Fruit fly (Drosophila melanogaster) whole organism, embryonic: Measurements from ENCODE around the gene CG31445.

ENCODE experiments used
- Blimp-1 ChIP-seq: fragments of 200-800 bp; sonication (Bioruptor generic); optimal IDR thresholded peaks from 3 replicates; lab custom pipeline; 2018; ENCODE audit warnings: missing biosample characterization, missing genetic modification characterization, mild to moderate bottlenecking, moderate library complexity, missing genetic modification reagents
- CG12744 ChIP-seq: fragments of 200-800 bp; sonication (Bioruptor generic); optimal IDR thresholded peaks from 2 replicates; lab custom pipeline; 2016; ENCODE audit warnings: missing biosample characterization, missing genetic modification characterization
- CG13894 ChIP-seq: fragments of 200-800 bp; sonication (Bioruptor generic); optimal IDR thresholded peaks from 3 replicates; lab custom pipeline; 2018; ENCODE audit warnings: missing biosample characterization, mild to moderate bottlenecking, missing genetic modification characterization, moderate library complexity
- CG14667 ChIP-seq: fragments of 200-800 bp; sonication (Bioruptor generic); IDR thresholded peaks from 2 replicates; pipeline ENCODE4 v1.3.6; 2022; ENCODE audit warnings: missing biosample characterization, missing genetic modification characterization
- CG15269 ChIP-seq: fragments of 200-800 bp; sonication (Bioruptor generic); optimal IDR thresholded peaks from 2 replicates; lab custom pipeline; 2018; ENCODE audit warnings: missing biosample characterization, mild to moderate bottlenecking, missing genetic modification characterization, moderate library complexity
- CG17361 ChIP-seq: fragments of 200-800 bp; sonication (Bioruptor generic); IDR thresholded peaks from 3 replicates; pipeline ENCODE4 v1.3.6; 2022; ENCODE audit warnings: missing biosample characterization, missing genetic modification characterization
- CG18476 ChIP-seq: fragments of 200-800 bp; sonication (Bioruptor generic); optimal IDR thresholded peaks from 2 replicates; lab custom pipeline; 2016; ENCODE audit warnings: missing biosample characterization, mild to moderate bottlenecking, missing genetic modification characterization
- CG18599 ChIP-seq: fragments of 200-800 bp; sonication (Bioruptor generic); optimal IDR thresholded peaks from 3 replicates; lab custom pipeline; 2017; ENCODE audit warnings: missing biosample characterization, missing genetic modification characterization, mild to moderate bottlenecking, moderate library complexity, missing genetic modification reagents
- CG2116 ChIP-seq: fragments of 200-800 bp; sonication (Bioruptor generic); optimal IDR thresholded peaks from 3 replicates; lab custom pipeline; 2018; ENCODE audit warnings: missing biosample characterization, mild to moderate bottlenecking, missing genetic modification characterization
- CG2199 ChIP-seq: fragments of 200-800 bp; sonication (Bioruptor generic); IDR thresholded peaks from 3 replicates; pipeline ENCODE4 v1.3.6; 2022; ENCODE audit warnings: missing biosample characterization, missing genetic modification characterization
- CG4282 ChIP-seq: fragments of 200-800 bp; sonication (Bioruptor generic); optimal IDR thresholded peaks from 2 replicates; lab custom pipeline; 2016; ENCODE audit warnings: missing biosample characterization, missing genetic modification characterization
- CG4617 ChIP-seq: fragments of 200-800 bp; sonication (Bioruptor generic); optimal IDR thresholded peaks from 3 replicates; lab custom pipeline; 2016; ENCODE audit warnings: missing biosample characterization, missing genetic modification characterization, borderline replicate concordance
- CG6791 ChIP-seq: fragments of 200-800 bp; sonication (Bioruptor generic); IDR thresholded peaks from 3 replicates; pipeline ENCODE4 v1.3.6; 2022; ENCODE audit warnings: missing biosample characterization, missing genetic modification characterization; ENCODE audit not compliant: partially characterized antibody
- CG7357 ChIP-seq: fragments of 200-800 bp; sonication (Bioruptor generic); IDR thresholded peaks from 3 replicates; pipeline ENCODE4 v1.3.6; 2022; ENCODE audit warnings: missing biosample characterization, missing genetic modification characterization
- CG9817 ChIP-seq: fragments of 200-800 bp; sonication (Bioruptor generic); optimal IDR thresholded peaks from 2 replicates; lab custom pipeline; 2018; ENCODE audit warnings: missing biosample characterization, mild to moderate bottlenecking, missing genetic modification characterization, moderate library complexity
- CrebB ChIP-seq: fragments of 200-800 bp; sonication (Bioruptor generic); optimal IDR thresholded peaks from 3 replicates; lab custom pipeline; 2018; ENCODE audit warnings: missing biosample characterization, mild to moderate bottlenecking, missing genetic modification characterization
- D19A ChIP-seq: fragments of 200-800 bp; optimal IDR thresholded peaks from 3 replicates; lab custom pipeline; 2019; ENCODE audit warnings: missing biosample characterization, mild to moderate bottlenecking, missing genetic modification characterization, moderate library complexity
- Dip3 ChIP-seq: fragments of 200-800 bp; sonication (Bioruptor generic); optimal IDR thresholded peaks from 3 replicates; lab custom pipeline; 2016; ENCODE audit warnings: missing biosample characterization, missing genetic modification characterization
- Drgx ChIP-seq: fragments of 200-800 bp; sonication (Bioruptor generic); IDR thresholded peaks from 2 replicates; pipeline ENCODE4 v1.3.6; 2022; ENCODE audit warnings: missing biosample characterization, missing genetic modification characterization
- E2f1 ChIP-seq: fragments of 200-800 bp; sonication (Bioruptor generic); IDR thresholded peaks from 2 replicates; pipeline ENCODE4 v1.3.6; 2022; ENCODE audit warnings: missing biosample characterization, missing genetic modification characterization
- Hr51 ChIP-seq, 2 experiments: fragments of 200-800 bp; sonication (Bioruptor generic); optimal IDR thresholded peaks; 2 replicates in 1 of 2; 3 replicates in 1 of 2; lab custom pipeline; 2016 to 2018; ENCODE audit warnings: missing biosample characterization in 2 of 2, missing genetic modification characterization in 2 of 2, mild to moderate bottlenecking in 1 of 2, moderate library complexity in 1 of 2
- MESR4 ChIP-seq: fragments of 200-800 bp; sonication (Bioruptor generic); optimal IDR thresholded peaks from 2 replicates; lab custom pipeline; 2018; ENCODE audit warnings: missing biosample characterization, mild to moderate bottlenecking, missing genetic modification characterization, moderate library complexity
- Meics ChIP-seq: fragments of 200-800 bp; sonication (Bioruptor generic); optimal IDR thresholded peaks from 2 replicates; lab custom pipeline; 2017; ENCODE audit warnings: missing biosample characterization, mild to moderate bottlenecking, missing genetic modification characterization
- NfI ChIP-seq: fragments of 200-800 bp; sonication (Bioruptor generic); optimal IDR thresholded peaks from 3 replicates; lab custom pipeline; 2018; ENCODE audit warnings: missing biosample characterization, mild to moderate bottlenecking, missing genetic modification characterization, moderate library complexity
- Optix ChIP-seq: fragments of 200-800 bp; sonication (Bioruptor generic); IDR thresholded peaks from 3 replicates; pipeline ENCODE4 v1.3.6; 2022; ENCODE audit warnings: missing biosample characterization, missing genetic modification characterization
- Ptx1 ChIP-seq: fragments of 200-800 bp; sonication (Bioruptor generic); IDR thresholded peaks from 2 replicates; pipeline ENCODE4 v1.3.6; 2022; ENCODE audit warnings: missing biosample characterization, missing genetic modification characterization
- Sox102F ChIP-seq: fragments of 200-800 bp; sonication (Bioruptor generic); optimal IDR thresholded peaks from 2 replicates; lab custom pipeline; 2018; ENCODE audit warnings: missing biosample characterization, mild to moderate bottlenecking, missing genetic modification characterization, moderate library complexity
- Ssrp ChIP-seq: fragments of 200-800 bp; sonication (Bioruptor generic); optimal IDR thresholded peaks from 2 replicates; lab custom pipeline; 2018; ENCODE audit warnings: missing biosample characterization, mild to moderate bottlenecking, missing genetic modification characterization, moderate library complexity
- Taf1 ChIP-seq: fragments of 200-800 bp; sonication (Bioruptor generic); IDR thresholded peaks from 2 replicates; pipeline ENCODE4 v1.3.6; 2022; ENCODE audit warnings: missing biosample characterization, missing genetic modification characterization
- Trl ChIP-seq, 3 experiments: fragments of >200 bp in 2 of 3; fragments of 200-800 bp in 1 of 3; sonication (Bioruptor generic) in 1 of 3; optimal IDR thresholded peaks; 2 replicates in 1 of 3; 3 replicates in 2 of 3; lab custom pipeline; 2016 to 2017; ENCODE audit warnings: missing biosample characterization in 1 of 3, missing genetic modification characterization in 1 of 3
- al ChIP-seq: fragments of 200-800 bp; sonication (Bioruptor generic); IDR thresholded peaks from 2 replicates; pipeline ENCODE4 v1.3.6; 2022; ENCODE audit warnings: missing biosample characterization, missing genetic modification characterization
- ara ChIP-seq: fragments of 200-800 bp; sonication (Bioruptor generic); IDR thresholded peaks from 2 replicates; pipeline ENCODE4 v1.3.6; 2022; ENCODE audit warnings: missing biosample characterization, missing genetic modification characterization
- chm ChIP-seq: fragments of 200-800 bp; sonication (Bioruptor generic); IDR thresholded peaks from 2 replicates; pipeline ENCODE4 v1.3.6; 2022; ENCODE audit warnings: missing biosample characterization, missing genetic modification characterization
- dm ChIP-seq: fragments of 200-800 bp; sonication (Bioruptor generic); optimal IDR thresholded peaks from 3 replicates; lab custom pipeline; 2016; ENCODE audit warnings: missing biosample characterization, missing genetic modification characterization
- dmrt99B ChIP-seq: fragments of 200-800 bp; sonication (Bioruptor generic); optimal IDR thresholded peaks from 2 replicates; lab custom pipeline; 2018; ENCODE audit warnings: missing biosample characterization, mild to moderate bottlenecking, missing genetic modification characterization, moderate library complexity
- ewg ChIP-seq: fragments of 200-800 bp; sonication (Bioruptor generic); optimal IDR thresholded peaks from 3 replicates; lab custom pipeline; 2017; ENCODE audit warnings: mild to moderate bottlenecking, missing biosample characterization, missing genetic modification reagents, missing genetic modification characterization
- fru ChIP-seq: fragments of >200 bp; optimal IDR thresholded peaks from 2 replicates; lab custom pipeline; 2017
- grau ChIP-seq: fragments of 200-800 bp; optimal IDR thresholded peaks from 3 replicates; lab custom pipeline; 2019; ENCODE audit warnings: missing biosample characterization, mild to moderate bottlenecking, missing genetic modification characterization, moderate library complexity
- gt ChIP-seq: fragments of 200-800 bp; sonication (Bioruptor generic); IDR thresholded peaks from 2 replicates; pipeline ENCODE4 v1.3.6; 2022; ENCODE audit warnings: missing biosample characterization, missing genetic modification characterization
- lmd ChIP-seq: fragments of 200-800 bp; sonication (Bioruptor generic); IDR thresholded peaks from 2 replicates; pipeline ENCODE4 v1.3.6; 2022; ENCODE audit warnings: missing biosample characterization, missing genetic modification characterization
- lola ChIP-seq, 3 experiments: fragments of >200 bp in 2 of 3; fragments of 200-800 bp in 1 of 3; sonication (Bioruptor generic) in 1 of 3; optimal IDR thresholded peaks; 2 replicates each; lab custom pipeline; 2017 to 2019; ENCODE audit warnings: missing biosample characterization in 3 of 3, missing genetic modification characterization in 3 of 3, mild to moderate bottlenecking in 1 of 3, moderate library complexity in 1 of 3
- ranshi ChIP-seq: fragments of 200-800 bp; sonication (Bioruptor generic); IDR thresholded peaks from 2 replicates; pipeline ENCODE4 v1.3.6; 2022; ENCODE audit warnings: missing biosample characterization, missing genetic modification characterization
- sd ChIP-seq: fragments of 200-800 bp; sonication (Bioruptor generic); optimal IDR thresholded peaks from 3 replicates; lab custom pipeline; 2018; ENCODE audit warnings: missing biosample characterization, mild to moderate bottlenecking, missing genetic modification characterization, moderate library complexity
- seq ChIP-seq: fragments of 200-800 bp; sonication (Bioruptor generic); IDR thresholded peaks from 2 replicates; pipeline ENCODE4 v1.3.6; 2022; ENCODE audit warnings: missing biosample characterization, missing genetic modification characterization
- slou ChIP-seq: fragments of 200-800 bp; sonication (Bioruptor generic); optimal IDR thresholded peaks from 3 replicates; lab custom pipeline; 2016; ENCODE audit warnings: missing biosample characterization, missing genetic modification characterization
- twi ChIP-seq: fragments of 200-800 bp; optimal IDR thresholded peaks from 2 replicates; lab custom pipeline; 2019; ENCODE audit warnings: missing biosample characterization, mild to moderate bottlenecking, missing genetic modification characterization, moderate library complexity
- zen ChIP-seq: fragments of 200-800 bp; sonication (Bioruptor generic); optimal IDR thresholded peaks from 3 replicates; lab custom pipeline; 2018; ENCODE audit warnings: missing biosample characterization, mild to moderate bottlenecking, missing genetic modification characterization, moderate library complexity
- zf30C ChIP-seq: fragments of 200-800 bp; sonication (Bioruptor generic); optimal IDR thresholded peaks from 3 replicates; lab custom pipeline; 2018; ENCODE audit warnings: missing biosample characterization, mild to moderate bottlenecking, missing genetic modification characterization
- zfh1 ChIP-seq: fragments of 200-800 bp; sonication (Bioruptor generic); IDR thresholded peaks from 3 replicates; pipeline ENCODE4 v1.3.6; 2022; ENCODE audit warnings: missing biosample characterization, missing genetic modification characterization

The CG31445 gene

dm6 chr3R:29207996-29208395, 36.6 kb downstream of the CG31445 start (continued):
- peak; percentile 79 for TF ChIP-seq chm (GFP tag; lab: Robert Waterston, UW)
- peak; percentile 9 for TF ChIP-seq sd (tag; lab: Kevin White, UChicago)
- peak; percentile 75 for TF ChIP-seq zfh1 (GFP tag; lab: Robert Waterston, UW)
- peak; percentile 66; the same call in 2 of the 3 replicates for TF ChIP-seq Optix (GFP tag; lab: Robert Waterston, UW)
- TF ChIP-seq dm = peak; percentile 15
- TF ChIP-seq Blimp-1 (GFP tag; lab: Kevin White, UChicago) = peak; percentile 83
- TF ChIP-seq Taf1 (GFP tag; lab: Robert Waterston, UW) = no peak
- TF ChIP-seq lmd = peak; percentile 68
- TF ChIP-seq ewg (GFP tag; lab: Kevin White, UChicago) = peak; percentile 60
- TF ChIP-seq Dip3 (GFP tag; lab: Kevin White, UChicago) = peak; percentile 26
- TF ChIP-seq Sox102F (GFP tag; lab: Kevin White, UChicago) = peak; percentile 89
- TF ChIP-seq D19A (tag; lab: Kevin White, UChicago) = peak; percentile 69
- no peak for TF ChIP-seq MESR4 (GFP tag; lab: Kevin White, UChicago)
- TF ChIP-seq twi = peak; percentile 25
- TF ChIP-seq CG18476 (GFP tag; lab: Kevin White, UChicago) = peak; percentile 43
- peak; percentile 54 for TF ChIP-seq Meics (GFP tag; lab: Kevin White, UChicago)
- TF ChIP-seq CrebB = peak; percentile 21
- peak; percentile 51; the same call in 1 of the 2 replicates for TF ChIP-seq ara (GFP tag; lab: Robert Waterston, UW)
- TF ChIP-seq E2f1 (GFP tag; lab: Robert Waterston, UW) = 0 out of 2 replicates have a peak, but pooled peaks have one; percentile 42
- TF ChIP-seq NfI (GFP tag; lab: Kevin White, UChicago) = peak; percentile 61
- TF ChIP-seq CG17361 (GFP tag; lab: Robert Waterston, UW) = peak; percentile 62; the same call in 2 of the 3 replicates
- TF ChIP-seq Ptx1 = peak; percentile 78
- TF ChIP-seq zen (tag; lab: Kevin White, UChicago) = peak; percentile 31
- TF ChIP-seq seq (GFP tag; lab: Robert Waterston, UW) = peak; percentile 60
- peak; percentile 65 for TF ChIP-seq Ssrp (tag; lab: Kevin White, UChicago)
- TF ChIP-seq lola (GFP tag; optimal IDR thresholded peaks at IDR 0.05; lab: Kevin White, UChicago) = peak in 1 of 3 experiments; percentile 62
- TF ChIP-seq CG12744 (GFP tag; lab: Kevin White, UChicago) = peak; percentile 10
- peak; percentile 50 for TF ChIP-seq CG18599 (GFP tag; lab: Kevin White, UChicago)
- peak in 1 of 2 experiments; percentile 84 for TF ChIP-seq Hr51 (GFP tag; optimal IDR thresholded peaks at IDR 0.05; lab: Kevin White, UChicago)
- TF ChIP-seq dmrt99B = peak; percentile 85
- no peak for TF ChIP-seq Trl (optimal IDR thresholded peaks at IDR 0.05; lab: Kevin White, UChicago)
- TF ChIP-seq Trl (GFP tag; optimal IDR thresholded peaks at IDR 0.05; lab: Kevin White, UChicago) = peak; percentile 30
- TF ChIP-seq CG9817 = peak; percentile 24

DNA sequence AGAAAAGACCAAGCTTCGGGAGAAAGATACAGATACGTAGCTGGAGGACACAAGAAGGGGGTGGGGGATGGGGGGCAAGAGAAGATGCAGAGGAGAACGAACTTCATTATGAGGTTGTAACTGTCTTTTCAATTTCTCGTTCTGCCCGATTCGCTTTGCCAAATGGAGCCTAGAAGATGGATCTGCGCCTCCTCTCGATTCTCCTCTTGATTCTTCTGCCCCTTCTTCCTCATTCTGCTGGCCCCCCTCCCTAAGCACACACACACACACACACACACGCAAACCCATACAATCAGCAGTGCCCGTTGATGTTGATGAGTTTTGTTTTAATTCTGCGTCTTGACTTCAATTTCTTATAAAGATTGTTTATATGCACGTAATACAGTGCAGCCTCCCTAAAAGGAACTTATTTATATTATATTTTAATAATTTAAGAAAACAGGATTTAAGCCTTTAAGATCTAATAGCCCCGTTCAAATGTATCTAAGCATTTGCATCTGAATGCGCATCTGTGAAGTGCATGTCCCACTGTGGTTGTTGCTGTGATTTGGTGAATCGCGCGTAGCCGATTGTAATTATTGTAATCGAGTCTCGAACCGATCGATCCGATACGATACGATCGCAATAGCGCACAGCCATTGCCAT, 37.5 kb downstream of the CG31445 start:
- TF ChIP-seq CG7357 (GFP tag; lab: Robert Waterston, UW) (peak; percentile 54), gt (GFP tag; lab: Robert Waterston, UW) (no peak), fru (lab: Kevin White, UChicago) (no peak), CG6791 (GFP tag; lab: Robert Waterston, UW) (no peak), ranshi (peak; percentile 78), al (GFP tag; lab: Robert Waterston, UW) (peak; percentile 39), zf30C (GFP tag; lab: Kevin White, UChicago) (no peak), CG4617 (no peak), Drgx (peak; percentile 88), CG2199 (no peak), CG14667 (GFP tag; lab: Robert Waterston, UW) (peak; percentile 75), CG13894 (tag; lab: Kevin White, UChicago) (peak; percentile 21), slou (GFP tag; lab: Kevin White, UChicago) (no peak), CG15269 (tag; lab: Kevin White, UChicago) (peak; percentile 86), CG2116 (no peak), grau (tag; lab: Kevin White, UChicago) (peak; percentile 91), CG4282 (no peak), zen (tag; lab: Kevin White, UChicago) (peak; percentile 3)
